Worm (Caenorhabditis elegans): ENCODE measurements around the gene ZK1127.4.

- TF ChIP-seq tbx-2 (tag; optimal IDR thresholded peaks at IDR 0.05) (no peak), ztf-11 (tag; optimal IDR thresholded peaks at IDR 0.05) (no peak), lin-39 (tag; optimal IDR thresholded peaks at IDR 0.05) (no peak), ceh-82 (tag; optimal IDR thresholded peaks at IDR 0.05) (no peak), ceh-28 (tag; optimal IDR thresholded peaks at IDR 0.05) (no peak), pha-4 (tag; optimal IDR thresholded peaks at IDR 0.05) (no peak), jun-1 (tag; optimal IDR thresholded peaks at IDR 0.05) (no peak), unc-62 (GFP tag; optimal IDR thresholded peaks at IDR 0.05) (no peak), nhr-11 (tag; optimal IDR thresholded peaks at IDR 0.05) (no peak)
Measured at ce11 chrII:7049470-7049869, 4.3 kb upstream of the ZK1127.4 start.

Measured in whole organism, L3 larva.